Fruit fly (Drosophila melanogaster) Kc167 (cell line): Measurements from ENCODE around the gene CG10194.

ENCODE experiments used
- insv ChIP-seq: fragments of >200 bp; optimal IDR thresholded peaks from 3 replicates; lab custom pipeline; 2018; ENCODE audit warnings: missing external identifiers
- psq ChIP-seq: fragments of >200 bp; optimal IDR thresholded peaks from 2 replicates; lab custom pipeline; 2017; ENCODE audit warnings: missing external identifiers

- TF ChIP-seq insv (lab: Kevin White, UChicago) (no peak), psq (lab: Kevin White, UChicago) (no peak)
Observed at dm6 chr2L:19530092-19530491, 40.2 kb upstream of the CG10194 start, which contains the start of gene CG10165.
